Fruit fly (Drosophila melanogaster) whole organism, embryonic: ENCODE data around the gene CG18747.

ENCODE experiments used
- Ada2b ChIP-seq: fragments of 200-800 bp; sonication (Bioruptor generic); IDR thresholded peaks from 2 replicates; pipeline ENCODE4 v1.3.6; 2022; ENCODE audit warnings: missing biosample characterization, missing genetic modification characterization
- CG11696 ChIP-seq: fragments of 200-800 bp; sonication (Bioruptor generic); IDR thresholded peaks from 2 replicates; pipeline ENCODE4 v1.3.6; 2022; ENCODE audit warnings: missing biosample characterization, missing genetic modification characterization
- CG12236 ChIP-seq: fragments of 200-800 bp; sonication (Bioruptor generic); optimal IDR thresholded peaks from 2 replicates; lab custom pipeline; 2016; ENCODE audit warnings: missing biosample characterization, missing genetic modification characterization
- CG12744 ChIP-seq: fragments of 200-800 bp; sonication (Bioruptor generic); optimal IDR thresholded peaks from 2 replicates; lab custom pipeline; 2016; ENCODE audit warnings: missing biosample characterization, missing genetic modification characterization
- CG13287 ChIP-seq: fragments of 200-800 bp; sonication (Bioruptor generic); IDR thresholded peaks from 2 replicates; pipeline ENCODE4 v1.3.6; 2022; ENCODE audit warnings: missing biosample characterization, missing genetic modification characterization; ENCODE audit not compliant: partially characterized antibody
- CG13424 ChIP-seq: fragments of 200-800 bp; sonication (Bioruptor generic); optimal IDR thresholded peaks from 2 replicates; lab custom pipeline; 2019; ENCODE audit warnings: missing biosample characterization, mild to moderate bottlenecking, missing genetic modification characterization, moderate library complexity
- CG15696 ChIP-seq: fragments of 200-800 bp; sonication (Bioruptor generic); optimal IDR thresholded peaks from 2 replicates; lab custom pipeline; 2019; ENCODE audit warnings: missing biosample characterization, mild to moderate bottlenecking, missing genetic modification characterization, moderate library complexity
- CG17359 ChIP-seq: fragments of 200-800 bp; sonication (Bioruptor generic); optimal IDR thresholded peaks from 3 replicates; lab custom pipeline; 2018; ENCODE audit warnings: missing biosample characterization, mild to moderate bottlenecking, missing genetic modification characterization, moderate library complexity
- CG18599 ChIP-seq: fragments of 200-800 bp; sonication (Bioruptor generic); optimal IDR thresholded peaks from 3 replicates; lab custom pipeline; 2017; ENCODE audit warnings: missing biosample characterization, missing genetic modification characterization, mild to moderate bottlenecking, moderate library complexity, missing genetic modification reagents
- CG2678 ChIP-seq: fragments of 200-800 bp; sonication (Bioruptor generic); optimal IDR thresholded peaks from 3 replicates; lab custom pipeline; 2019; ENCODE audit warnings: missing biosample characterization, mild to moderate bottlenecking, missing genetic modification characterization, moderate library complexity
- CG31441 ChIP-seq: fragments of 200-800 bp; sonication (Bioruptor generic); IDR thresholded peaks from 2 replicates; pipeline ENCODE4 v1.3.6; 2022; ENCODE audit warnings: missing biosample characterization, missing genetic modification characterization
- CG32532 ChIP-seq: fragments of 200-800 bp; sonication (Bioruptor generic); IDR thresholded peaks from 2 replicates; pipeline ENCODE4 v1.3.6; 2022; ENCODE audit warnings: missing biosample characterization, missing genetic modification characterization
- CG3726 ChIP-seq: fragments of 200-800 bp; sonication (Bioruptor generic); IDR thresholded peaks from 3 replicates; pipeline ENCODE4, ENCODE4 v1.3.6; 2022; ENCODE audit warnings: missing biosample characterization, missing genetic modification characterization
- CG4854 ChIP-seq: fragments of 200-800 bp; sonication (Bioruptor generic); optimal IDR thresholded peaks from 2 replicates; lab custom pipeline; 2016; ENCODE audit warnings: missing biosample characterization, missing genetic modification characterization, inconsistent platforms
- CG8089 ChIP-seq: fragments of 200-800 bp; sonication (Bioruptor generic); optimal IDR thresholded peaks from 3 replicates; lab custom pipeline; 2016; ENCODE audit warnings: missing biosample characterization, missing genetic modification characterization
- D19A ChIP-seq: fragments of 200-800 bp; optimal IDR thresholded peaks from 3 replicates; lab custom pipeline; 2019; ENCODE audit warnings: missing biosample characterization, mild to moderate bottlenecking, missing genetic modification characterization, moderate library complexity
- Fer3 ChIP-seq: fragments of 200-800 bp; sonication (Bioruptor generic); optimal IDR thresholded peaks from 2 replicates; lab custom pipeline; 2018; ENCODE audit warnings: missing biosample characterization, mild to moderate bottlenecking, missing genetic modification characterization, moderate library complexity
- Hand ChIP-seq: fragments of 200-800 bp; sonication (Bioruptor generic); optimal IDR thresholded peaks from 2 replicates; lab custom pipeline; 2017; ENCODE audit warnings: mild to moderate bottlenecking, missing biosample characterization, missing genetic modification reagents, missing genetic modification characterization
- HmgD ChIP-seq: fragments of 200-800 bp; sonication (Bioruptor generic); optimal IDR thresholded peaks from 3 replicates; lab custom pipeline; 2016; ENCODE audit warnings: missing biosample characterization, missing genetic modification characterization
- Hmx ChIP-seq: fragments of 200-800 bp; sonication (Bioruptor generic); optimal IDR thresholded peaks from 2 replicates; lab custom pipeline; 2016; ENCODE audit warnings: missing biosample characterization, missing genetic modification characterization
- Hr3 ChIP-seq: fragments of 200-800 bp; sonication (Bioruptor generic); optimal IDR thresholded peaks from 3 replicates; lab custom pipeline; 2016; ENCODE audit warnings: missing biosample characterization, missing genetic modification characterization
- Hr51 ChIP-seq, 2 experiments: fragments of 200-800 bp; sonication (Bioruptor generic); optimal IDR thresholded peaks; 2 replicates in 1 of 2; 3 replicates in 1 of 2; lab custom pipeline; 2016 to 2018; ENCODE audit warnings: missing biosample characterization in 2 of 2, missing genetic modification characterization in 2 of 2, mild to moderate bottlenecking in 1 of 2, moderate library complexity in 1 of 2
- Hsf ChIP-seq: fragments of 200-800 bp; sonication (Bioruptor generic); optimal IDR thresholded peaks from 3 replicates; lab custom pipeline; 2016; ENCODE audit warnings: missing biosample characterization, missing genetic modification characterization
- Nf-YB ChIP-seq: fragments of 200-800 bp; sonication (Bioruptor generic); optimal IDR thresholded peaks from 3 replicates; lab custom pipeline; 2019; ENCODE audit warnings: missing biosample characterization, mild to moderate bottlenecking, missing genetic modification characterization, moderate library complexity
- PHDP ChIP-seq: fragments of 200-800 bp; sonication (Bioruptor generic); optimal IDR thresholded peaks from 3 replicates; lab custom pipeline; 2018; ENCODE audit warnings: missing biosample characterization, mild to moderate bottlenecking, missing genetic modification characterization, moderate library complexity
- Rfx ChIP-seq: fragments of 200-800 bp; sonication (Bioruptor generic); IDR thresholded peaks from 2 replicates; pipeline ENCODE4 v1.3.6; 2022; ENCODE audit warnings: missing biosample characterization, missing genetic modification characterization
- Rx ChIP-seq: fragments of 200-800 bp; sonication (Bioruptor generic); IDR thresholded peaks from 2 replicates; pipeline ENCODE4 v1.3.6; 2022; ENCODE audit warnings: missing biosample characterization, missing genetic modification characterization
- Sox102F ChIP-seq: fragments of 200-800 bp; sonication (Bioruptor generic); optimal IDR thresholded peaks from 2 replicates; lab custom pipeline; 2018; ENCODE audit warnings: missing biosample characterization, mild to moderate bottlenecking, missing genetic modification characterization, moderate library complexity
- Sry-β ChIP-seq: fragments of 200-800 bp; sonication (Bioruptor generic); optimal IDR thresholded peaks from 2 replicates; lab custom pipeline; 2018; ENCODE audit warnings: missing biosample characterization, mild to moderate bottlenecking, missing genetic modification characterization, moderate library complexity
- Sry-δ ChIP-seq: fragments of 200-800 bp; sonication (Bioruptor generic); optimal IDR thresholded peaks from 2 replicates; lab custom pipeline; 2016; ENCODE audit warnings: missing biosample characterization, missing genetic modification characterization
- Taf1 ChIP-seq: fragments of 200-800 bp; sonication (Bioruptor generic); IDR thresholded peaks from 2 replicates; pipeline ENCODE4 v1.3.6; 2022; ENCODE audit warnings: missing biosample characterization, missing genetic modification characterization
- Tbp ChIP-seq: fragments of >200 bp; optimal IDR thresholded peaks from 2 replicates; lab custom pipeline; 2018; ENCODE audit warnings: missing biosample characterization, missing genetic modification characterization
- cg ChIP-seq: fragments of 200-800 bp; sonication (Bioruptor generic); optimal IDR thresholded peaks from 3 replicates; lab custom pipeline; 2019; ENCODE audit warnings: missing biosample characterization, mild to moderate bottlenecking, missing genetic modification characterization, moderate library complexity
- dm ChIP-seq: fragments of 200-800 bp; sonication (Bioruptor generic); optimal IDR thresholded peaks from 3 replicates; lab custom pipeline; 2016; ENCODE audit warnings: missing biosample characterization, missing genetic modification characterization
- fd102C ChIP-seq: fragments of 200-800 bp; sonication (Bioruptor generic); optimal IDR thresholded peaks from 2 replicates; lab custom pipeline; 2018; ENCODE audit warnings: missing biosample characterization, mild to moderate bottlenecking, missing genetic modification characterization, moderate library complexity
- grau ChIP-seq: fragments of 200-800 bp; optimal IDR thresholded peaks from 3 replicates; lab custom pipeline; 2019; ENCODE audit warnings: missing biosample characterization, mild to moderate bottlenecking, missing genetic modification characterization, moderate library complexity
- ham ChIP-seq: fragments of 200-800 bp; sonication (Bioruptor generic); IDR thresholded peaks from 2 replicates; pipeline ENCODE4 v1.3.6; 2022; ENCODE audit warnings: missing biosample characterization, missing genetic modification characterization
- hbn ChIP-seq: fragments of 200-800 bp; sonication (Bioruptor generic); IDR thresholded peaks from 2 replicates; pipeline ENCODE4 v1.3.6; 2022; ENCODE audit warnings: missing biosample characterization, missing genetic modification characterization; ENCODE audit not compliant: partially characterized antibody
- lab ChIP-seq: fragments of 200-800 bp; sonication (Bioruptor generic); optimal IDR thresholded peaks from 3 replicates; lab custom pipeline; 2017; ENCODE audit warnings: missing biosample characterization, missing genetic modification characterization, mild to moderate bottlenecking, moderate library complexity, missing genetic modification reagents
- nerfin-2 ChIP-seq: fragments of 200-800 bp; sonication (Bioruptor generic); IDR thresholded peaks from 2 replicates; pipeline ENCODE4 v1.3.6; 2022; ENCODE audit warnings: missing biosample characterization, missing genetic modification characterization; ENCODE audit not compliant: partially characterized antibody
- prd ChIP-seq, 3 experiments: fragments of >200 bp in 2 of 3; fragments of 200-800 bp in 1 of 3; sonication (Bioruptor generic) in 1 of 3; optimal IDR thresholded peaks in 2 of 3; IDR thresholded peaks in 1 of 3; 2 replicates in 2 of 3; 3 replicates in 1 of 3; pipeline versions ENCODE4 v1.3.6 to Lab custom; 2017 to 2022; ENCODE audit warnings: missing biosample characterization in 1 of 3, missing genetic modification characterization in 1 of 3
- ranshi ChIP-seq: fragments of 200-800 bp; sonication (Bioruptor generic); IDR thresholded peaks from 2 replicates; pipeline ENCODE4 v1.3.6; 2022; ENCODE audit warnings: missing biosample characterization, missing genetic modification characterization
- row ChIP-seq: fragments of 200-800 bp; sonication (Bioruptor generic); IDR thresholded peaks from 3 replicates; pipeline ENCODE4 v1.3.6; 2022; ENCODE audit warnings: missing biosample characterization, missing genetic modification characterization
- sd ChIP-seq: fragments of 200-800 bp; sonication (Bioruptor generic); optimal IDR thresholded peaks from 3 replicates; lab custom pipeline; 2018; ENCODE audit warnings: missing biosample characterization, mild to moderate bottlenecking, missing genetic modification characterization, moderate library complexity
- sens ChIP-seq: fragments of 200-800 bp; sonication (Bioruptor generic); peaks from one replicate; lab custom pipeline; 2016; ENCODE audit warnings: missing biosample characterization, missing genetic modification characterization
- seq ChIP-seq: fragments of 200-800 bp; sonication (Bioruptor generic); IDR thresholded peaks from 2 replicates; pipeline ENCODE4 v1.3.6; 2022; ENCODE audit warnings: missing biosample characterization, missing genetic modification characterization
- sna ChIP-seq: fragments of 200-800 bp; sonication (Bioruptor generic); IDR thresholded peaks from 2 replicates; pipeline ENCODE4 v1.3.6; 2022; ENCODE audit warnings: missing biosample characterization, missing genetic modification characterization; ENCODE audit not compliant: partially characterized antibody
- stwl ChIP-seq: fragments of 200-800 bp; sonication (Bioruptor generic); optimal IDR thresholded peaks from 3 replicates; lab custom pipeline; 2018; ENCODE audit warnings: missing biosample characterization, mild to moderate bottlenecking, missing genetic modification characterization, moderate library complexity
- tgo ChIP-seq: fragments of 200-800 bp; sonication (Bioruptor generic); IDR thresholded peaks from 3 replicates; pipeline ENCODE4 v1.3.6; 2022; ENCODE audit warnings: missing biosample characterization, missing genetic modification characterization
- tx ChIP-seq: fragments of 200-800 bp; sonication (Bioruptor generic); optimal IDR thresholded peaks from 2 replicates; lab custom pipeline; 2016; ENCODE audit warnings: missing biosample characterization, missing genetic modification characterization

Gene CG18747

dm6 chr3R:7749993-7750392, 33.3 kb downstream of the CG18747 start, which contains the start of gene pyd3 (continued):
- TF ChIP-seq prd (optimal IDR thresholded peaks at IDR 0.05; lab: Kevin White, UChicago), result no peak
- 0 out of 3 replicates have a peak, but pooled peaks have one; percentile 29 for TF ChIP-seq prd (GFP tag; IDR thresholded peaks at IDR 0.05; lab: Robert Waterston, UW)
- TF ChIP-seq dm (GFP tag; lab: Kevin White, UChicago), result no peak
- no peak for TF ChIP-seq CG3726 (GFP tag; lab: Robert Waterston, UW)
- TF ChIP-seq Ada2b (GFP tag; lab: Robert Waterston, UW), result peak; percentile 16; the same call in 1 of the 2 replicates
- peak; percentile 12 for TF ChIP-seq CG18599 (GFP tag; lab: Kevin White, UChicago)
- no peak for TF ChIP-seq CG8089 (GFP tag; lab: Kevin White, UChicago)
- TF ChIP-seq Tbp, result no peak
- no peak for TF ChIP-seq Sry-β (GFP tag; lab: Kevin White, UChicago)
- no peak for TF ChIP-seq Taf1 (GFP tag; lab: Robert Waterston, UW)
- TF ChIP-seq cg (GFP tag; lab: Kevin White, UChicago), result no peak
- no peak for TF ChIP-seq nerfin-2 (GFP tag; lab: Robert Waterston, UW)
- no peak for TF ChIP-seq fd102C (GFP tag; lab: Kevin White, UChicago)
- TF ChIP-seq CG17359 (tag; lab: Kevin White, UChicago), result no peak
- peak; percentile 15 for TF ChIP-seq CG13424
- no peak for TF ChIP-seq Nf-YB (GFP tag; lab: Kevin White, UChicago)
- peak; percentile 47 for TF ChIP-seq sens (GFP tag; lab: Kevin White, UChicago)
- TF ChIP-seq CG11696, result peak; percentile 98
- peak; percentile 50 for TF ChIP-seq CG2678 (tag; lab: Kevin White, UChicago)
- peak; percentile 11 for TF ChIP-seq sd (tag; lab: Kevin White, UChicago)
- TF ChIP-seq PHDP (tag; lab: Kevin White, UChicago), result peak; percentile 51
- no peak for TF ChIP-seq CG12744 (GFP tag; lab: Kevin White, UChicago)
- TF ChIP-seq Sox102F, result peak; percentile 29
- no peak for TF ChIP-seq Hsf (GFP tag; lab: Kevin White, UChicago)
- peak; percentile 31 for TF ChIP-seq stwl (tag; lab: Kevin White, UChicago)
- no peak for TF ChIP-seq hbn (GFP tag; lab: Robert Waterston, UW)
- TF ChIP-seq row (GFP tag; lab: Robert Waterston, UW), result peak; percentile 72
- no peak for TF ChIP-seq Sry-δ (GFP tag; lab: Kevin White, UChicago)
- no peak for TF ChIP-seq CG4854 (GFP tag; lab: Kevin White, UChicago)
- TF ChIP-seq Hr3 (GFP tag; lab: Kevin White, UChicago), result no peak
- TF ChIP-seq Rx (GFP tag; lab: Robert Waterston, UW), result no peak
- no peak for TF ChIP-seq HmgD (GFP tag; lab: Kevin White, UChicago)
- peak; percentile 41; the same call in 1 of the 2 replicates for TF ChIP-seq Rfx (GFP tag; lab: Robert Waterston, UW)
- no peak for TF ChIP-seq sna (GFP tag; lab: Robert Waterston, UW)
- TF ChIP-seq tgo (GFP tag; lab: Robert Waterston, UW), result peak; percentile 33; the same call in 1 of the 3 replicates
- peak; percentile 8 for TF ChIP-seq lab
- no peak for TF ChIP-seq tx (GFP tag; lab: Kevin White, UChicago)
- TF ChIP-seq ranshi, result peak; percentile 25; the same call in 1 of the 2 replicates
- no peak for TF ChIP-seq ham (GFP tag; lab: Robert Waterston, UW)
- TF ChIP-seq Hr51 (GFP tag; optimal IDR thresholded peaks at IDR 0.05; lab: Kevin White, UChicago), result peak in 1 of 2 experiments; percentile 24
- 0 out of 2 replicates have a peak, but pooled peaks have one; percentile 16 for TF ChIP-seq CG13287
- peak; percentile 35; the same call in 1 of the 2 replicates for TF ChIP-seq CG32532
- peak; percentile 53 for TF ChIP-seq D19A (tag; lab: Kevin White, UChicago)
- TF ChIP-seq CG12236 (GFP tag; lab: Kevin White, UChicago), result no peak
- TF ChIP-seq CG31441, result peak; percentile 46; the same call in 1 of the 2 replicates
- no peak for TF ChIP-seq CG15696 (tag; lab: Kevin White, UChicago)
- no peak for TF ChIP-seq Hmx (GFP tag; lab: Kevin White, UChicago)
- no peak for TF ChIP-seq seq
- TF ChIP-seq Hand (GFP tag; lab: Kevin White, UChicago), result no peak
- TF ChIP-seq Fer3 (tag; lab: Kevin White, UChicago), result peak; percentile 17
- TF ChIP-seq grau (tag; lab: Kevin White, UChicago), result peak; percentile 56
